Fruit fly (Drosophila melanogaster) S2 (cell line): ENCODE measurements around the gene Gcn5.

ENCODE experiments used
- CG8478 ChIP-seq: fragments of >200 bp; optimal IDR thresholded peaks from 2 replicates; lab custom pipeline; 2018
- CTCF ChIP-seq, 2 experiments: fragments of >200 bp; optimal IDR thresholded peaks; 2 replicates each; lab custom pipeline; 2018

- no peak for TF ChIP-seq CG8478 (lab: Kevin White, UChicago)
- no peak for TF ChIP-seq CTCF (optimal IDR thresholded peaks at IDR 0.05; lab: Kevin White, UChicago)
Measured at dm6 chr3L:12506963-12507552, 16.8 kb downstream of the Gcn5 start.
